Worm (Caenorhabditis elegans): ENCODE measurements around the gene lbp-1.

The lbp-1 gene

DNA sequence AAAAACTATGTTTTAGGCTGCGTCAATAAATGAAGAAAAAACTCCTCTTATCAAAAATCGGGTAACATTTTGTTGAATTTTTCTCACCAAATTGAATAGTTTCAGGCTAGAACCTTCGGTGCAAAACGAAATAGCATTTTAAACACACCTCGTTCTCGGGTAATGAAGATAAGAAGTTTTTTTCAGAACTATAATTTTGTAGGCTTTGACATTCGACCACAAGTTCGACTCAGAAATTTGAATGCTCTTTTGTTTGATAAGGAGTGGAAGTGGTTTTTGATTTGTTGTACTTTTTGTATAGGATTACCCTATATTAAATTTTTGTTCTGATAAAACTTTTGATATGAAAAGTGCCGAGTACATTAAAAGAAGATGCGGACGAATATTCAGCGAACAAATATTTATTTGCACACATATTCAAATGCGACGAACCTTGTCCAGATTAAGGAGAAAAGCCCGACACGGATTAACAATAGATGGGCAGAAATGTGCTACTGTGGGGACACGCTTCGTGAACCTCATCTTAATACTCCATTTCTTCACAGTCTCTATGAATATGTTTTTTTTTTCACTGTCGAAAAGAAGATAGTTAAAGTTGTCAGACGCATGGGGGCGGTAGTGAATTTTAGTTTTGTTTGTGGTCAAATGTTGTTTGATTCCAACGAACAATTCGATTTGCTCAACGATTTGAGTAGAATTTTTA lies 47.8 kb downstream of the lbp-1 start (continued):
- no peak for TF ChIP-seq nhr-102 (tag; optimal IDR thresholded peaks at IDR 0.05)
- no peak for TF ChIP-seq sdz-12 (GFP tag; optimal IDR thresholded peaks at IDR 0.05)
- no peak for TF ChIP-seq mdt-29 (GFP tag; IDR thresholded peaks at IDR 0.05)
- no peak for TF ChIP-seq lsy-2 (tag; optimal IDR thresholded peaks at IDR 0.05)
- TF ChIP-seq ceh-32 (tag; optimal IDR thresholded peaks at IDR 0.05; ENCODE audit: poor library complexity), result no peak
- TF ChIP-seq hmg-1.1 (GFP tag; IDR thresholded peaks at IDR 0.05), result no peak
- TF ChIP-seq spr-1 (tag; optimal IDR thresholded peaks at IDR 0.05), result no peak
- TF ChIP-seq jun-1 (tag; optimal IDR thresholded peaks at IDR 0.05), result no peak
- TF ChIP-seq saeg-2 (GFP tag; IDR thresholded peaks at IDR 0.05), result no peak
- no peak for TF ChIP-seq aha-1 (tag)
- TF ChIP-seq ces-1 (GFP tag; optimal IDR thresholded peaks at IDR 0.05), result no peak
- TF ChIP-seq skn-1 (tag; optimal IDR thresholded peaks at IDR 0.05), result no peak
- TF ChIP-seq cey-2 (tag; optimal IDR thresholded peaks at IDR 0.05; ENCODE audit: borderline replicate concordance, insufficient read depth), result no peak
- peak; percentile 10 for TF ChIP-seq nhr-48 (tag; optimal IDR thresholded peaks at IDR 0.05)
- no peak for TF ChIP-seq T20F7.1 (GFP tag; optimal IDR thresholded peaks at IDR 0.05)
- no peak for TF ChIP-seq dmd-8 (GFP tag; IDR thresholded peaks at IDR 0.05)
- TF ChIP-seq Y75B8A.6 (GFP tag; IDR thresholded peaks at IDR 0.05), result no peak
- no peak for TF ChIP-seq F10B5.3 (tag; optimal IDR thresholded peaks at IDR 0.05)
- no peak for TF ChIP-seq lin-15B (tag; optimal IDR thresholded peaks at IDR 0.05)
- no peak for TF ChIP-seq zfp-2 (tag; optimal IDR thresholded peaks at IDR 0.05)
- no peak for TF ChIP-seq unc-130 (GFP tag; optimal IDR thresholded peaks at IDR 0.05)
- TF ChIP-seq nhr-25 (tag; optimal IDR thresholded peaks at IDR 0.05; ENCODE audit: borderline replicate concordance, insufficient read depth), result no peak
- no peak for TF ChIP-seq snpc-4 (tag; optimal IDR thresholded peaks at IDR 0.05)
- no peak for TF ChIP-seq hlh-30 (tag; optimal IDR thresholded peaks at IDR 0.05; ENCODE audit: insufficient read depth)
- no peak for TF ChIP-seq Y5F2A.4 (GFP tag; optimal IDR thresholded peaks at IDR 0.05)
- TF ChIP-seq egl-43 (GFP tag; IDR thresholded peaks at IDR 0.05), result no peak
- no peak for TF ChIP-seq egl-27 (tag; optimal IDR thresholded peaks at IDR 0.05)
- no peak for TF ChIP-seq fos-1 (tag; optimal IDR thresholded peaks at IDR 0.05)
- no peak for TF ChIP-seq daf-16 (GFP tag; optimal IDR thresholded peaks at IDR 0.05)
- TF ChIP-seq daf-16 (tag; optimal IDR thresholded peaks at IDR 0.05), result peak; percentile 42
- no peak for TF ChIP-seq unc-62 (GFP tag; optimal IDR thresholded peaks at IDR 0.05 in 1 of 2)
- TF ChIP-seq unc-62 (tag; optimal IDR thresholded peaks at IDR 0.05), result no peak
- no peak for TF ChIP-seq lim-7 (GFP tag; IDR thresholded peaks at IDR 0.05)
- TF ChIP-seq nhr-77 (tag; optimal IDR thresholded peaks at IDR 0.05), result peak; percentile 42
- no peak for TF ChIP-seq duxl-1 (tag; optimal IDR thresholded peaks at IDR 0.05; ENCODE audit: poor library complexity)
- no peak for TF ChIP-seq aly-2 (tag; optimal IDR thresholded peaks at IDR 0.05)
- TF ChIP-seq Y48G9A.11 (GFP tag; IDR thresholded peaks at IDR 0.05), result no peak
- TF ChIP-seq daf-8 (GFP tag; IDR thresholded peaks at IDR 0.05), result no peak
- no peak for TF ChIP-seq ceh-28 (tag; optimal IDR thresholded peaks at IDR 0.05)
- no peak for TF ChIP-seq dpl-1 (GFP tag; optimal IDR thresholded peaks at IDR 0.05)
- TF ChIP-seq arid-1 (GFP tag; conservative IDR thresholded peaks at IDR 0.05), result no peak
- TF ChIP-seq vab-7 (GFP tag; IDR thresholded peaks at IDR 0.05), result no peak
- no peak for TF ChIP-seq R02D3.7 (tag; optimal IDR thresholded peaks at IDR 0.05)
